Worm (Caenorhabditis elegans) whole organism, L4 larva: ENCODE measurements around the gene mlc-5.

Experiments
- R02D3.7 ChIP-seq: fragments of 150-350 bp; sonication (generic microtip); optimal IDR thresholded peaks from 3 replicates; lab custom pipeline; 2014; ENCODE audit warnings: missing biosample characterization, missing genetic modification characterization
- ZK337.2 ChIP-seq: fragments of 200-800 bp; sonication (Bioruptor generic); IDR thresholded peaks from 2 replicates; pipeline ENCODE4 v1.3.6; 2022; ENCODE audit warnings: missing genetic modification reagents, missing genetic modification characterization, missing compliant biosample characterization
- ceh-28 ChIP-seq: fragments of 150-350 bp; optimal IDR thresholded peaks from 2 replicates; lab custom pipeline; 2014; ENCODE audit warnings: missing biosample characterization, missing genetic modification reagents, missing genetic modification characterization
- ceh-82 ChIP-seq: sonication (generic microtip); optimal IDR thresholded peaks from 2 replicates; lab custom pipeline; 2017; ENCODE audit warnings: missing biosample characterization, missing genetic modification characterization
- cey-2 ChIP-seq: sonication (generic microtip); optimal IDR thresholded peaks from 3 replicates; lab custom pipeline; 2017; ENCODE audit warnings: missing genetic modification characterization, mild to moderate bottlenecking, missing compliant biosample characterization, antibody characterized with exemption, borderline replicate concordance; ENCODE audit not compliant: insufficient read depth
- dpl-1 ChIP-seq: fragments of 150-350 bp; optimal IDR thresholded peaks from 2 replicates; lab custom pipeline; 2014; ENCODE audit warnings: missing biosample characterization, missing genetic modification reagents, missing genetic modification characterization
- nhr-28 ChIP-seq: fragments of 150-350 bp; optimal IDR thresholded peaks from 2 replicates; lab custom pipeline; 2014; ENCODE audit warnings: missing biosample characterization, missing genetic modification characterization
- pqm-1 ChIP-seq: sonication (generic microtip); optimal IDR thresholded peaks from 2 replicates; lab custom pipeline; 2017; ENCODE audit warnings: missing biosample characterization, missing genetic modification characterization
- skn-1 ChIP-seq: fragments of 150-350 bp; optimal IDR thresholded peaks from 2 replicates; lab custom pipeline; 2014; ENCODE audit warnings: missing biosample characterization, missing genetic modification characterization
- unc-39 ChIP-seq: sonication (generic microtip); optimal IDR thresholded peaks from 2 replicates; lab custom pipeline; 2017; ENCODE audit warnings: missing biosample characterization, missing genetic modification characterization
- ztf-11 ChIP-seq: fragments of 150-350 bp; optimal IDR thresholded peaks from 2 replicates; lab custom pipeline; 2014; ENCODE audit warnings: missing biosample characterization, missing genetic modification characterization
- ztf-7 ChIP-seq: fragments of 150-350 bp; optimal IDR thresholded peaks from 2 replicates; lab custom pipeline; 2014; ENCODE audit warnings: missing biosample characterization, missing genetic modification characterization

DNA sequence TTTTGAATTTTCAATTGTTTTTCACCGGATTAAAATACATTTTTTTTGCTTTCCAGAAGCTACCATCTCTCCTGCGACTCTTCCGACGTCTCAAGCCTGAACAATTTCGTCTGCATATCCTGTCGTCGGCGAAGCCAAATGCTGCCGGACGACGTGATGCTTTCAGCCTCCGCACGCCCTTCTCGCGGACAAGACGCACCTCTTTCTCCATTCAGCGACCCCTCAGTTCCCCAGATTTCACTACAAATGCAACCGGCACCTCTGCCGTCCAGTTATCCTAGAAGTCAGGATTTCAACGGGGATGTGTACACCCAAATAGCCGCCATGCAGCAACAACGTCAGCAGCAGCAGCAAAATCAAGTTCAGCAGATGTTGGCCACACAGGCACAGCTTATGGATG lies 21.2 kb downstream of the mlc-5 start:
- TF ChIP-seq ztf-11 (tag; lab: Kevin White, UChicago) (no peak), unc-39 (tag; lab: Kevin White, UChicago) (no peak), cey-2 (tag; lab: Kevin White, UChicago) (no peak), R02D3.7 (tag; lab: Kevin White, UChicago) (no peak), ZK337.2 (GFP tag; lab: Robert Waterston, UW) (no peak), dpl-1 (GFP tag; lab: Kevin White, UChicago) (no peak), ceh-28 (no peak), ztf-7 (tag; lab: Kevin White, UChicago) (no peak), ceh-82 (tag; lab: Kevin White, UChicago) (no peak), pqm-1 (tag; lab: Kevin White, UChicago) (no peak), skn-1 (tag; lab: Kevin White, UChicago) (no peak), nhr-28 (tag; lab: Kevin White, UChicago) (no peak)
